Fruit fly (Drosophila melanogaster) whole organism, embryonic: ENCODE results near the gene ham.

ENCODE experiments used
- Abd-B ChIP-seq: fragments of 200-800 bp; sonication (Bioruptor generic); optimal IDR thresholded peaks from 2 replicates; lab custom pipeline; 2018; ENCODE audit warnings: missing biosample characterization, mild to moderate bottlenecking, missing genetic modification characterization, moderate library complexity
- Adf1 ChIP-seq: fragments of 200-800 bp; sonication (Bioruptor generic); IDR thresholded peaks from 2 replicates; pipeline ENCODE4 v1.3.6; 2022; ENCODE audit warnings: missing biosample characterization, missing genetic modification characterization
- Atf6 ChIP-seq: fragments of 200-800 bp; sonication (Bioruptor generic); IDR thresholded peaks from 2 replicates; pipeline ENCODE4 v1.3.6; 2022; ENCODE audit warnings: missing biosample characterization, missing genetic modification characterization
- CG1024 ChIP-seq: fragments of 200-800 bp; sonication (Bioruptor generic); IDR thresholded peaks from 2 replicates; pipeline ENCODE4 v1.3.6; 2022; ENCODE audit warnings: missing biosample characterization, missing genetic modification characterization
- CG10321 ChIP-seq: fragments of 200-800 bp; sonication (Bioruptor generic); IDR thresholded peaks from 2 replicates; pipeline ENCODE4 v1.3.6; 2022; ENCODE audit warnings: missing biosample characterization, missing genetic modification characterization
- CG11695 ChIP-seq: fragments of 200-800 bp; sonication (Bioruptor generic); IDR thresholded peaks from 3 replicates; pipeline ENCODE4 v1.3.6; 2022; ENCODE audit warnings: missing biosample characterization, missing genetic modification characterization
- CG15696 ChIP-seq: fragments of 200-800 bp; sonication (Bioruptor generic); optimal IDR thresholded peaks from 2 replicates; lab custom pipeline; 2019; ENCODE audit warnings: missing biosample characterization, mild to moderate bottlenecking, missing genetic modification characterization, moderate library complexity
- CG17359 ChIP-seq: fragments of 200-800 bp; sonication (Bioruptor generic); optimal IDR thresholded peaks from 3 replicates; lab custom pipeline; 2018; ENCODE audit warnings: missing biosample characterization, mild to moderate bottlenecking, missing genetic modification characterization, moderate library complexity
- CG30403 ChIP-seq: fragments of 200-800 bp; sonication (Bioruptor generic); optimal IDR thresholded peaks from 3 replicates; lab custom pipeline; 2016; ENCODE audit warnings: missing biosample characterization, missing genetic modification characterization
- CG4282 ChIP-seq: fragments of 200-800 bp; sonication (Bioruptor generic); optimal IDR thresholded peaks from 2 replicates; lab custom pipeline; 2016; ENCODE audit warnings: missing biosample characterization, missing genetic modification characterization
- CG43689 ChIP-seq: fragments of 200-800 bp; sonication (Bioruptor generic); IDR thresholded peaks from 2 replicates; pipeline ENCODE4 v1.3.6; 2022; ENCODE audit warnings: missing biosample characterization, missing genetic modification characterization
- CG7372 ChIP-seq: fragments of 200-800 bp; sonication (Bioruptor generic); IDR thresholded peaks from 2 replicates; pipeline ENCODE4 v1.3.6; 2022; ENCODE audit warnings: missing biosample characterization, missing genetic modification characterization
- CG8388 ChIP-seq: fragments of 200-800 bp; sonication (Bioruptor generic); optimal IDR thresholded peaks from 2 replicates; lab custom pipeline; 2019; ENCODE audit warnings: missing biosample characterization, mild to moderate bottlenecking, missing genetic modification characterization, moderate library complexity
- CoRest ChIP-seq: fragments of 200-800 bp; sonication (Bioruptor generic); optimal IDR thresholded peaks from 3 replicates; lab custom pipeline; 2018; ENCODE audit warnings: missing biosample characterization, mild to moderate bottlenecking, missing genetic modification characterization, moderate library complexity
- Deaf1 ChIP-seq: fragments of 200-800 bp; optimal IDR thresholded peaks from 3 replicates; lab custom pipeline; 2019; ENCODE audit warnings: missing biosample characterization, mild to moderate bottlenecking, missing genetic modification characterization, moderate library complexity
- Drgx ChIP-seq: fragments of 200-800 bp; sonication (Bioruptor generic); IDR thresholded peaks from 2 replicates; pipeline ENCODE4 v1.3.6; 2022; ENCODE audit warnings: missing biosample characterization, missing genetic modification characterization
- Ets65A ChIP-seq: fragments of 200-800 bp; sonication (Bioruptor generic); peaks from one replicate; lab custom pipeline; 2016; ENCODE audit warnings: missing biosample characterization, missing genetic modification characterization
- Lpt ChIP-seq: fragments of >200 bp; optimal IDR thresholded peaks from 2 replicates; lab custom pipeline; 2018; ENCODE audit warnings: missing biosample characterization, missing genetic modification characterization
- Med ChIP-seq: fragments of 200-800 bp; sonication (Bioruptor generic); peaks from one replicate; lab custom pipeline; 2016; ENCODE audit warnings: missing biosample characterization, missing genetic modification characterization, mild to moderate bottlenecking, inconsistent platforms, moderate library complexity
- Oli ChIP-seq: fragments of 200-800 bp; sonication (Bioruptor generic); optimal IDR thresholded peaks from 2 replicates; lab custom pipeline; 2018; ENCODE audit warnings: missing biosample characterization, mild to moderate bottlenecking, missing genetic modification characterization, moderate library complexity
- Optix ChIP-seq: fragments of 200-800 bp; sonication (Bioruptor generic); IDR thresholded peaks from 3 replicates; pipeline ENCODE4 v1.3.6; 2022; ENCODE audit warnings: missing biosample characterization, missing genetic modification characterization
- Rx ChIP-seq: fragments of 200-800 bp; sonication (Bioruptor generic); IDR thresholded peaks from 2 replicates; pipeline ENCODE4 v1.3.6; 2022; ENCODE audit warnings: missing biosample characterization, missing genetic modification characterization
- TFAM ChIP-seq: fragments of 200-800 bp; sonication (Bioruptor generic); optimal IDR thresholded peaks from 2 replicates; lab custom pipeline; 2017; ENCODE audit warnings: missing biosample characterization, missing genetic modification characterization, inconsistent platforms
- ci ChIP-seq: fragments of 200-800 bp; sonication (Bioruptor generic); IDR thresholded peaks from 3 replicates; pipeline ENCODE4 v1.3.6; 2022; ENCODE audit warnings: missing biosample characterization, missing genetic modification characterization
- crc ChIP-seq: fragments of 200-800 bp; sonication (Bioruptor generic); optimal IDR thresholded peaks from 2 replicates; lab custom pipeline; 2016; ENCODE audit warnings: missing biosample characterization, missing genetic modification characterization
- crol ChIP-seq: fragments of 200-800 bp; sonication (Bioruptor generic); IDR thresholded peaks from 2 replicates; pipeline ENCODE4 v1.3.6; 2022; ENCODE audit warnings: missing biosample characterization, missing genetic modification characterization
- en ChIP-seq: fragments of 200-800 bp; sonication (Bioruptor generic); optimal IDR thresholded peaks from 2 replicates; lab custom pipeline; 2016; ENCODE audit warnings: missing biosample characterization, missing genetic modification characterization
- fd3F ChIP-seq: fragments of 200-800 bp; sonication (Bioruptor generic); optimal IDR thresholded peaks from 2 replicates; lab custom pipeline; 2018; ENCODE audit warnings: missing biosample characterization, mild to moderate bottlenecking, missing genetic modification characterization, moderate library complexity
- hb ChIP-seq: fragments of 200-800 bp; sonication (Bioruptor generic); IDR thresholded peaks from 3 replicates; pipeline ENCODE4 v1.3.6; 2022; ENCODE audit warnings: missing biosample characterization, missing genetic modification characterization; ENCODE audit not compliant: partially characterized antibody
- prd ChIP-seq, 3 experiments: fragments of >200 bp in 2 of 3; fragments of 200-800 bp in 1 of 3; sonication (Bioruptor generic) in 1 of 3; optimal IDR thresholded peaks in 2 of 3; IDR thresholded peaks in 1 of 3; 2 replicates in 2 of 3; 3 replicates in 1 of 3; pipeline versions ENCODE4 v1.3.6 to Lab custom; 2017 to 2022; ENCODE audit warnings: missing biosample characterization in 1 of 3, missing genetic modification characterization in 1 of 3
- slbo ChIP-seq: fragments of 200-800 bp; sonication (Bioruptor generic); IDR thresholded peaks from 2 replicates; pipeline ENCODE4 v1.3.6; 2022; ENCODE audit warnings: missing biosample characterization, missing genetic modification characterization
- tll ChIP-seq, 2 experiments: fragments of 200-800 bp in 1 of 2; fragments of >200 bp in 1 of 2; sonication (Bioruptor generic) in 1 of 2; optimal IDR thresholded peaks; 2 replicates each; lab custom pipeline; 2017 to 2019; ENCODE audit warnings: missing biosample characterization in 2 of 2, missing genetic modification characterization in 2 of 2, mild to moderate bottlenecking in 1 of 2, moderate library complexity in 1 of 2
- yki ChIP-seq: fragments of >200 bp; optimal IDR thresholded peaks from 3 replicates; lab custom pipeline; 2018

ham gene

DNA sequence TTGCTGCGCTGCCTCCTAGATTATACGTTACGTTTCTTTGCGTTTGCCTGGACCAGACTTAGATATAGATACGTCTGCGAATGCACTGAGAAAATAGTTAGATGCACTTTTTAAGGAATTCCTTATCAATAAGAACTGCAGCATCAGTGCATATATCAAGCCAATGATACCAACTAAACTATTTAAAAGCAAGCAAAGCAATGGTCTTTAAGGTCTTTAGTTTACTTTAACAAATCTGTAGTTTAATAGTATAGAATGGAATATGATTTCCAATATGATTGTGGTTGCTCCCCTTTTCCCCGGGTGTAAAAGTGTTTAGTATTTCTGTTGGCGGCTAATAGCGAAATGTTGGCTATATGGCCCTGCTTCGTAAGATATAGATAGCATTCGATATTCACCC lies 46.0 kb downstream of the ham start:
- TF ChIP-seq Lpt (no peak), Abd-B (GFP tag; lab: Kevin White, UChicago) (no peak), CoRest (tag; lab: Kevin White, UChicago) (no peak), Drgx (GFP tag; lab: Robert Waterston, UW) (peak; percentile 61)

DNA sequence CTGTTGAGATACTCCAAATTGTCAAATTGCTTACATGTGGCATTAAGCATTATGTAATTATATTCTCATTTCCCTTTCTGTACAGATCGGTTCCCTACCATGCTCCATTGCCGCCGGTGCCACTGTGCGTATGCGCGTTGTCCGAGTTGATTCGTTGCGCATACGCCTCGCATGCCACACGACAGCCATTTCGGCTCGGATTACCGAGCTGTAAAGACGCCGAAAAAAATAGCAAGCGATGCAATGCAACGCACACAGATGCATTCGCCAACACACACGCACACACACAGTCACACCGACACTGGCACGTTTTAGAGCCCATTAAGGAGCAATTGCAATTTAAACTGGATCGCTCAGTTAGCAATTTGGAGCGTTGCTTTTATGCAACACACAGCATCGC lies 47.3 kb downstream of the ham start:
- TF ChIP-seq fd3F (GFP tag; lab: Kevin White, UChicago) (no peak), CG30403 (GFP tag; lab: Kevin White, UChicago) (no peak), crc (GFP tag; lab: Kevin White, UChicago) (no peak), CG15696 (no peak), en (GFP tag; lab: Kevin White, UChicago) (no peak), Ets65A (GFP tag; lab: Kevin White, UChicago) (peak; percentile 74), ci (0 out of 3 replicates have a peak, but pooled peaks have one; percentile 8), Deaf1 (tag; lab: Kevin White, UChicago) (peak; percentile 12), crol (GFP tag; lab: Robert Waterston, UW) (0 out of 2 replicates have a peak, but pooled peaks have one; percentile 10), Optix (GFP tag; lab: Robert Waterston, UW) (0 out of 3 replicates have a peak, but pooled peaks have one; percentile 16), Rx (no peak), Med (GFP tag; lab: Kevin White, UChicago) (no peak), yki (no peak), Adf1 (no peak), hb (GFP tag; lab: Robert Waterston, UW) (no peak), slbo (GFP tag; lab: Robert Waterston, UW) (0 out of 2 replicates have a peak, but pooled peaks have one; percentile 5), CG1024 (GFP tag; lab: Robert Waterston, UW) (no peak), CG43689 (GFP tag; lab: Robert Waterston, UW) (0 out of 2 replicates have a peak, but pooled peaks have one; percentile 8), CG10321 (GFP tag; lab: Robert Waterston, UW) (no peak), CG7372 (peak; percentile 71), Oli (no peak), Atf6 (GFP tag; lab: Robert Waterston, UW) (no peak)

DNA sequence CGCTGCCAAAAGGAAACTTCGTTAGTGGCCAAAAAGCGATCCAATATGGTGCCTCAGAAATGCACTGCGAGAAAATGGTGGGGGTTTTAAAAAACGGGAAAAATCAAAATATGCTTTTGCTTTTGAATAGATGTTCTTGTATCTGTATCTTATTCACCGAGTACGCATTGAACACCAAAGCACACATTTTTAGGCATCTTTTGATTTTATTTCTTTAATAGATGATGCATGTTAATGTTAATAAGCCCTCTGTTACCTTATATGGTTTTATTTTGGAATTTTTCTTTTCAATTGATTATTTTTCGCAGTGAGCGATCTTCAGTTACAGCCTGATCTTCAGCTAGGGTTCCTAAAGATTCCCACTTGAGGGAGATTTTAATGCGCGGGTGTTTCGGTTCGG lies 48.8 kb downstream of the ham start:
- TF ChIP-seq Drgx (GFP tag; lab: Robert Waterston, UW) (peak; percentile 70), CG17359 (tag; lab: Kevin White, UChicago) (no peak)

DNA sequence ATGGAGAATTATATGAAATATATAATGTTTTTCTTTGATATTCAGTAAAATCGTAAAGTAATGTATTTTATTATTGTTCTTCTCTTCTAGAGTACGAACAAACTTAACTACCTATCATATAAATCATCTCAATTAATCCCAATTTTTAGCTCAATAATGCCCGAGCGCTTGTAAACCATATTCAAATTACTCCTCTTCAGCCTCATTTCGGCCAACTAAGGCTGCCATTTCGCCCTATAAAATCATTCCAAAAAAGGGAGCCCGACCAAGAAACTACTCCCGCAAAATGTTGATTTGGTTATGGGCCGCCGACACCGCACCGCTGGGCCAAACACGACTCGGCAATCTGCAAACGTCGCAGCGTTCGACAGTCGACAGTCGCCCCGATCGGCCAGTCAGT lies 50.0 kb downstream of the ham start:
- TF ChIP-seq TFAM (GFP tag; lab: Kevin White, UChicago): no peak
- TF ChIP-seq prd (optimal IDR thresholded peaks at IDR 0.05; lab: Kevin White, UChicago): no peak
- 0 out of 3 replicates have a peak, but pooled peaks have one; percentile 15 for TF ChIP-seq prd (GFP tag; IDR thresholded peaks at IDR 0.05; lab: Robert Waterston, UW)

DNA sequence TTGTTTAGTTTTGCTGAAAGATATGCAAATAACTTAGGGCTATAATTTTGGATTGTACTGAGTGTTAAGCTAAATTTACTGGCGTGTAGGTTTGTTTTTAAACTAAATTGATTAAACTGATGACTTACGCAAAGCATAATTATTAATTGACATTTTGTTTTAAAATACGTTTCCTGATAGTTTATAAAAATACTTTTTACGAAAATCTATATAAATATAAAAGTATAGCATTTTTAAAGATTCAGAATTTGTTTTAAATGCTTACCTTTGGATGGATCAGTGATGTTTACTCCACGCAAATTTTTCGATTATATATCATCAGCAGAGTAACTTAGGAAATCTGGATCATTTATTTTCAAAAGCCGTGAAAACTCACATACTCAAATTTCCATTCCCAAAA lies 52.7 kb downstream of the ham start, which contains the start of the genes CG42752 and CG15167:
CG42752 (minus strand) TSS at position 101 of the 400 bp plus-strand sequence.
CG15167 (plus strand) TSS at position 349 of the 400 bp plus-strand sequence.
- no peak for TF ChIP-seq CG4282
- TF ChIP-seq CG11695: no peak
- no peak for TF ChIP-seq tll (GFP tag; optimal IDR thresholded peaks at IDR 0.05; lab: Kevin White, UChicago)
- no peak for TF ChIP-seq ci
- no peak for TF ChIP-seq CG8388
